Fruit fly (Drosophila melanogaster): Measurements from ENCODE around the gene Swt1.

dm6 chrX:18057202-18057601, 33.1 kb downstream of the Swt1 start:
- TF ChIP-seq Met (GFP tag; optimal IDR thresholded peaks at IDR 0.05) (no peak), cyc (GFP tag; optimal IDR thresholded peaks at IDR 0.05) (no peak), CG3032 (tag; optimal IDR thresholded peaks at IDR 0.05) (no peak), dsx (GFP tag; optimal IDR thresholded peaks at IDR 0.05; ENCODE audit: poor library complexity, severe bottlenecking) (no peak), CG6854 (GFP tag; optimal IDR thresholded peaks at IDR 0.05) (no peak), Hr38 (GFP tag; optimal IDR thresholded peaks at IDR 0.05) (no peak), CG11762 (GFP tag; optimal IDR thresholded peaks at IDR 0.05; ENCODE audit: insufficient read depth) (no peak), Hr39 (GFP tag; optimal IDR thresholded peaks at IDR 0.05) (no peak), Gug (GFP tag; IDR thresholded peaks at IDR 0.05) (no peak), achi (GFP tag; optimal IDR thresholded peaks at IDR 0.05) (no peak)
